Fruit fly (Drosophila melanogaster) whole organism, prepupa: Measurements from ENCODE around the gene CG7320.

Experiments used
- Blimp-1 ChIP-seq: fragments of 200-800 bp; sonication (Bioruptor generic); optimal IDR thresholded peaks from 3 replicates; lab custom pipeline; 2017; ENCODE audit warnings: missing biosample characterization, missing genetic modification characterization, mild to moderate bottlenecking, moderate library complexity, missing genetic modification reagents
- CG10631 ChIP-seq: fragments of 200-800 bp; sonication (Bioruptor generic); optimal IDR thresholded peaks from 2 replicates; lab custom pipeline; 2016; ENCODE audit warnings: missing biosample characterization, missing genetic modification characterization
- CG10669 ChIP-seq: fragments of 200-800 bp; sonication (Bioruptor generic); optimal IDR thresholded peaks from 3 replicates; lab custom pipeline; 2018; ENCODE audit warnings: missing biosample characterization, mild to moderate bottlenecking, missing genetic modification characterization, moderate library complexity
- CG11294 ChIP-seq: fragments of 200-800 bp; sonication (Bioruptor generic); IDR thresholded peaks from 2 replicates; pipeline ENCODE4 v1.3.6; 2022; ENCODE audit warnings: missing biosample characterization, missing genetic modification characterization
- CG11762 ChIP-seq: fragments of 200-800 bp; sonication (Bioruptor generic); optimal IDR thresholded peaks from 3 replicates; lab custom pipeline; 2016; ENCODE audit warnings: missing biosample characterization, missing genetic modification characterization; ENCODE audit not compliant: insufficient read depth
- CG11902 ChIP-seq: fragments of 200-800 bp; sonication (Bioruptor generic); optimal IDR thresholded peaks from 3 replicates; lab custom pipeline; 2016; ENCODE audit warnings: missing biosample characterization, missing genetic modification characterization
- CG15336 ChIP-seq: fragments of 200-800 bp; sonication (Bioruptor generic); IDR thresholded peaks from 2 replicates; pipeline ENCODE4 v1.3.6; 2022; ENCODE audit warnings: missing biosample characterization, missing genetic modification characterization
- CG1621 ChIP-seq: fragments of 200-800 bp; sonication (Bioruptor generic); optimal IDR thresholded peaks from 3 replicates; lab custom pipeline; 2018; ENCODE audit warnings: missing biosample characterization, mild to moderate bottlenecking, missing genetic modification characterization
- CG16779 ChIP-seq: fragments of 200-800 bp; sonication (Bioruptor generic); optimal IDR thresholded peaks from 3 replicates; lab custom pipeline; 2017; ENCODE audit warnings: missing biosample characterization, mild to moderate bottlenecking, missing genetic modification characterization
- CG3032 ChIP-seq: fragments of 200-800 bp; optimal IDR thresholded peaks from 2 replicates; lab custom pipeline; 2019; ENCODE audit warnings: missing biosample characterization, mild to moderate bottlenecking, missing genetic modification characterization, moderate library complexity
- CG31627 ChIP-seq: fragments of 200-800 bp; sonication (Bioruptor generic); optimal IDR thresholded peaks from 3 replicates; lab custom pipeline; 2016; ENCODE audit warnings: missing biosample characterization, missing genetic modification characterization
- CG32006 ChIP-seq: fragments of 200-800 bp; sonication (Bioruptor generic); optimal IDR thresholded peaks from 3 replicates; lab custom pipeline; 2017; ENCODE audit warnings: missing biosample characterization, mild to moderate bottlenecking, missing genetic modification characterization
- CG3919 ChIP-seq: fragments of 200-800 bp; sonication (Bioruptor generic); optimal IDR thresholded peaks from 3 replicates; lab custom pipeline; 2016; ENCODE audit warnings: missing biosample characterization, missing genetic modification characterization
- CG6163 ChIP-seq: fragments of 200-800 bp; sonication (Bioruptor generic); IDR thresholded peaks from 3 replicates; pipeline ENCODE4 v1.3.6; 2022; ENCODE audit warnings: missing biosample characterization, missing genetic modification characterization
- CG6276 ChIP-seq: fragments of 200-800 bp; sonication (Bioruptor generic); optimal IDR thresholded peaks from 2 replicates; lab custom pipeline; 2017; ENCODE audit warnings: missing biosample characterization, mild to moderate bottlenecking, missing genetic modification characterization
- CG6792 ChIP-seq: fragments of 200-800 bp; sonication (Bioruptor generic); optimal IDR thresholded peaks from 3 replicates; lab custom pipeline; 2016; ENCODE audit warnings: missing biosample characterization, missing genetic modification characterization
- CG6808 ChIP-seq: fragments of 200-800 bp; sonication (Bioruptor generic); optimal IDR thresholded peaks from 3 replicates; lab custom pipeline; 2017; ENCODE audit warnings: missing biosample characterization, missing genetic modification characterization, mild to moderate bottlenecking, moderate library complexity, missing genetic modification reagents
- CG6854 ChIP-seq: fragments of 200-800 bp; sonication (Bioruptor generic); optimal IDR thresholded peaks from 2 replicates; lab custom pipeline; 2017; ENCODE audit warnings: missing biosample characterization, mild to moderate bottlenecking, missing genetic modification characterization
- CG7368 ChIP-seq: fragments of 200-800 bp; sonication (Bioruptor generic); optimal IDR thresholded peaks from 3 replicates; lab custom pipeline; 2016; ENCODE audit warnings: missing biosample characterization, missing genetic modification characterization
- CG8319 ChIP-seq: fragments of 200-800 bp; sonication (Bioruptor generic); optimal IDR thresholded peaks from 3 replicates; lab custom pipeline; 2016; ENCODE audit warnings: missing biosample characterization, missing genetic modification characterization
- CG8632 ChIP-seq: fragments of 200-800 bp; sonication (Bioruptor generic); optimal IDR thresholded peaks from 3 replicates; lab custom pipeline; 2016; ENCODE audit warnings: missing biosample characterization, missing genetic modification characterization
- CG9139 ChIP-seq: fragments of 200-800 bp; sonication (Bioruptor generic); optimal IDR thresholded peaks from 3 replicates; lab custom pipeline; 2017; ENCODE audit warnings: missing biosample characterization, mild to moderate bottlenecking, missing genetic modification characterization
- Eip75B ChIP-seq: fragments of 200-800 bp; sonication (Bioruptor generic); optimal IDR thresholded peaks from 3 replicates; lab custom pipeline; 2016; ENCODE audit warnings: missing biosample characterization, missing genetic modification characterization
- Eip93F ChIP-seq: fragments of 200-800 bp; sonication (Bioruptor generic); optimal IDR thresholded peaks from 2 replicates; lab custom pipeline; 2016; ENCODE audit warnings: missing biosample characterization, mild to moderate bottlenecking, missing genetic modification characterization
- Ets21C ChIP-seq: fragments of 200-800 bp; sonication (Bioruptor generic); optimal IDR thresholded peaks from 3 replicates; lab custom pipeline; 2016; ENCODE audit warnings: missing biosample characterization, missing genetic modification characterization
- Ets96B ChIP-seq: fragments of 200-800 bp; optimal IDR thresholded peaks from 2 replicates; lab custom pipeline; 2019; ENCODE audit warnings: missing biosample characterization, mild to moderate bottlenecking, missing genetic modification characterization, moderate library complexity
- Gug ChIP-seq: fragments of 200-800 bp; sonication (Bioruptor generic); IDR thresholded peaks from 2 replicates; pipeline ENCODE4 v1.3.6; 2022; ENCODE audit warnings: missing biosample characterization, missing genetic modification characterization
- Hr38 ChIP-seq: sonication (Bioruptor generic); optimal IDR thresholded peaks from 2 replicates; lab custom pipeline; 2016; ENCODE audit warnings: missing biosample characterization, missing genetic modification characterization
- Hr39 ChIP-seq: fragments of 200-800 bp; sonication (Bioruptor generic); optimal IDR thresholded peaks from 2 replicates; lab custom pipeline; 2016; ENCODE audit warnings: missing biosample characterization, missing genetic modification characterization
- Hr4 ChIP-seq: fragments of 200-800 bp; sonication (Bioruptor generic); optimal IDR thresholded peaks from 3 replicates; lab custom pipeline; 2016; ENCODE audit warnings: missing biosample characterization, missing genetic modification characterization
- Lpt ChIP-seq: fragments of 200-800 bp; sonication (Bioruptor generic); optimal IDR thresholded peaks from 3 replicates; lab custom pipeline; 2016; ENCODE audit warnings: missing biosample characterization, missing genetic modification characterization
- Met ChIP-seq: fragments of 200-800 bp; sonication (Bioruptor generic); optimal IDR thresholded peaks from 3 replicates; lab custom pipeline; 2016; ENCODE audit warnings: missing biosample characterization, missing genetic modification characterization
- Smox ChIP-seq: fragments of 200-800 bp; sonication (Bioruptor generic); optimal IDR thresholded peaks from 3 replicates; lab custom pipeline; 2016; ENCODE audit warnings: missing biosample characterization, missing genetic modification characterization
- Sox102F ChIP-seq: fragments of 200-800 bp; sonication (Bioruptor generic); optimal IDR thresholded peaks from 2 replicates; lab custom pipeline; 2016; ENCODE audit warnings: missing biosample characterization, mild to moderate bottlenecking, missing genetic modification characterization
- Sox14 ChIP-seq: fragments of 200-800 bp; sonication (Bioruptor generic); optimal IDR thresholded peaks from 3 replicates; lab custom pipeline; 2016; ENCODE audit warnings: missing biosample characterization, missing genetic modification characterization
- achi ChIP-seq: fragments of 200-800 bp; sonication (Bioruptor generic); optimal IDR thresholded peaks from 3 replicates; lab custom pipeline; 2016; ENCODE audit warnings: missing biosample characterization, missing genetic modification characterization
- cyc ChIP-seq: fragments of 200-800 bp; sonication (Bioruptor generic); optimal IDR thresholded peaks from 3 replicates; lab custom pipeline; 2016; ENCODE audit warnings: missing biosample characterization, missing genetic modification characterization
- eg ChIP-seq: fragments of 200-800 bp; sonication (Bioruptor generic); IDR thresholded peaks from 3 replicates; pipeline ENCODE4 v1.3.6; 2022; ENCODE audit warnings: missing biosample characterization, missing genetic modification characterization
- fd59A ChIP-seq: fragments of 200-800 bp; sonication (Bioruptor generic); optimal IDR thresholded peaks from 2 replicates; lab custom pipeline; 2017; ENCODE audit warnings: missing biosample characterization, mild to moderate bottlenecking, missing genetic modification characterization, missing genetic modification reagents
- fkh ChIP-seq: fragments of 200-800 bp; sonication (Bioruptor generic); optimal IDR thresholded peaks from 3 replicates; lab custom pipeline; 2017; ENCODE audit warnings: missing biosample characterization, mild to moderate bottlenecking, missing genetic modification characterization, moderate library complexity
- lz ChIP-seq: fragments of 200-800 bp; sonication (Bioruptor generic); optimal IDR thresholded peaks from 3 replicates; lab custom pipeline; 2016; ENCODE audit warnings: missing biosample characterization, missing genetic modification characterization
- net ChIP-seq: fragments of 200-800 bp; sonication (Bioruptor generic); optimal IDR thresholded peaks from 3 replicates; lab custom pipeline; 2016; ENCODE audit warnings: missing biosample characterization, missing genetic modification characterization
- pdm3 ChIP-seq: fragments of 200-800 bp; sonication (Bioruptor generic); optimal IDR thresholded peaks from 3 replicates; lab custom pipeline; 2016; ENCODE audit warnings: missing biosample characterization, missing genetic modification characterization
- salr ChIP-seq, 2 experiments: fragments of 200-800 bp; sonication (Bioruptor generic); optimal IDR thresholded peaks; 3 replicates each; lab custom pipeline; 2016 to 2018; ENCODE audit warnings: missing biosample characterization in 2 of 2, missing genetic modification characterization in 2 of 2, mild to moderate bottlenecking in 1 of 2
- spab ChIP-seq: fragments of 200-800 bp; sonication (Bioruptor generic); optimal IDR thresholded peaks from 2 replicates; lab custom pipeline; 2017; ENCODE audit warnings: missing biosample characterization, mild to moderate bottlenecking, missing genetic modification characterization, missing genetic modification reagents
- ss ChIP-seq, 2 experiments: fragments of 200-800 bp; sonication (Bioruptor generic); optimal IDR thresholded peaks; 2 replicates in 1 of 2; 3 replicates in 1 of 2; lab custom pipeline; 2017 to 2018; ENCODE audit warnings: mild to moderate bottlenecking in 2 of 2, missing biosample characterization in 2 of 2, missing genetic modification characterization in 2 of 2, moderate library complexity in 1 of 2
- svp ChIP-seq: fragments of 200-800 bp; sonication (Bioruptor generic); peaks from one replicate; lab custom pipeline; 2016; ENCODE audit warnings: missing biosample characterization, missing genetic modification characterization
- topi ChIP-seq: fragments of 200-800 bp; sonication (Bioruptor generic); optimal IDR thresholded peaks from 3 replicates; lab custom pipeline; 2016; ENCODE audit warnings: missing biosample characterization, missing genetic modification characterization

Gene CG7320

DNA sequence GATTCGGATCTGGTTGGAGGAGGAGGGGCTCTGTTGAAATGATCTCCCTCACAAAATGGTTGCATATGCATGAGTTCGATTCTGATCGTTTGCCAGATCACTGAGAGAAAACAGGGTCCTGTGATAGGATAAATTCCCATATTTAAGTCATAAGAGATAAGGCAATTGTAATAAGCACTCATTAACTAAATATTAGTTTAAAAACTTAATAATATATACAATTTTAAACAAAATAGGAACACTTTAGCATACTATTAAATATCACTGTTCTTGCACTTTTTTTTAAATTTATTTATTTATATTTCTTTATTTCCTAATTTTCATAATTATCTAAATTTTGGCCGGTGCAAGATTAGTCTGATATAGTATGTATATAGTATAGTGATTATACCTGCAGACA is 18.1 kb downstream of the CG7320 start (continued):
- TF ChIP-seq cyc (GFP tag; lab: Kevin White, UChicago) (no peak), spab (GFP tag; lab: Kevin White, UChicago) (peak; percentile 21), Sox14 (GFP tag; lab: Kevin White, UChicago) (no peak), lz (GFP tag; lab: Kevin White, UChicago) (no peak), CG10669 (GFP tag; lab: Kevin White, UChicago) (no peak), CG7368 (GFP tag; lab: Kevin White, UChicago) (no peak), net (GFP tag; lab: Kevin White, UChicago) (no peak), CG6854 (GFP tag; lab: Kevin White, UChicago) (no peak), CG3032 (tag; lab: Kevin White, UChicago) (peak; percentile 19), Met (no peak), Hr39 (GFP tag; lab: Kevin White, UChicago) (no peak), salr (GFP tag; optimal IDR thresholded peaks at IDR 0.05; lab: Kevin White, UChicago) (no peak), Gug (GFP tag; lab: Robert Waterston, UW) (no peak), Lpt (no peak), CG6792 (no peak), Blimp-1 (no peak), eg (GFP tag; lab: Robert Waterston, UW) (no peak), Sox102F (GFP tag; lab: Kevin White, UChicago) (no peak), CG6276 (GFP tag; lab: Kevin White, UChicago) (no peak), Smox (GFP tag; lab: Kevin White, UChicago) (no peak), topi (GFP tag; lab: Kevin White, UChicago) (no peak), CG9139 (GFP tag; lab: Kevin White, UChicago) (no peak), CG11294 (no peak), CG31627 (no peak), Ets21C (GFP tag; lab: Kevin White, UChicago) (no peak), CG32006 (GFP tag; lab: Kevin White, UChicago) (no peak), pdm3 (GFP tag; lab: Kevin White, UChicago) (no peak), Eip75B (GFP tag; lab: Kevin White, UChicago) (no peak), Hr38 (GFP tag; lab: Kevin White, UChicago) (no peak)

DNA sequence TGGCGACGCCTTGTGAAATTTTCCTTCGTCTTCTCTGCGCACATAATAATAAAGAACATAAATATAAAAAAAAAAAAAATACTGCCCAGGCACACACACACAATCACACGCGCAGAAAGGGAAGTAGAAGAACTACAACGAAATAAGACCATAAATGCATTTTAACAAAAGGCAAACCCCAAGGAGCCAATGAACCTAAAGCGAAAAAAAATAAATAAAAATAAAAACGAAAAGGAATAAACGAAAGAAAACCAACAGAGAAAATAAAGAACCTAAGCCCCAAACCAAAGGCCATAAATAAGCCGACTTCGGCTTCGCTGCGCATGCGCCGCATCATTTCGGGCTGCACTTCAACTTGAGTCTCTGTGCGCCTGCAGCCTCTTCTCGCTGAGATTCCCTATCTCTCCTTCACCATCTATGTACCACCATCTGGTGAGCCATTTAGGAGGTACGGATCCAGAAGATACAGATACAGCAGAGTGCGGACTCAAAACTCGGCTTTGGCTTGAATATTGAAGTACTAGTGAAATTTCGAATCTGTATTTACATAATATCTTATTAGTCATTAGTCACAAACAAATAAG is 20.1 kb downstream of the CG7320 start:
- 0 out of 3 replicates have a peak, but pooled peaks have one; percentile 9 for TF ChIP-seq eg (GFP tag; lab: Robert Waterston, UW)
- no peak for TF ChIP-seq pdm3 (GFP tag; lab: Kevin White, UChicago)
- no peak for TF ChIP-seq CG10669 (GFP tag; lab: Kevin White, UChicago)
- TF ChIP-seq CG32006 (GFP tag; lab: Kevin White, UChicago), result no peak
- no peak for TF ChIP-seq Hr4
- no peak for TF ChIP-seq CG15336
- TF ChIP-seq Eip75B (GFP tag; lab: Kevin White, UChicago), result peak; percentile 6
- no peak for TF ChIP-seq achi (GFP tag; lab: Kevin White, UChicago)
- no peak for TF ChIP-seq CG8632 (GFP tag; lab: Kevin White, UChicago)
- peak; percentile 19 for TF ChIP-seq CG3919 (GFP tag; lab: Kevin White, UChicago)
- TF ChIP-seq fd59A (GFP tag; lab: Kevin White, UChicago), result no peak
- peak; percentile 77 for TF ChIP-seq CG6808 (GFP tag; lab: Kevin White, UChicago)
- TF ChIP-seq CG11902 (GFP tag; lab: Kevin White, UChicago), result no peak
- TF ChIP-seq CG1621 (tag; lab: Kevin White, UChicago), result peak; percentile 31
- TF ChIP-seq Hr39 (GFP tag; lab: Kevin White, UChicago), result no peak
- peak; percentile 38 for TF ChIP-seq CG3032 (tag; lab: Kevin White, UChicago)
- no peak for TF ChIP-seq CG8319 (GFP tag; lab: Kevin White, UChicago)
- peak; percentile 46 for TF ChIP-seq Ets96B (tag; lab: Kevin White, UChicago)
- no peak for TF ChIP-seq salr (GFP tag; optimal IDR thresholded peaks at IDR 0.05; lab: Kevin White, UChicago)
- peak; percentile 57 for TF ChIP-seq Sox102F (GFP tag; lab: Kevin White, UChicago)
- TF ChIP-seq CG6163 (GFP tag; lab: Robert Waterston, UW), result peak; percentile 56; the same call in 2 of the 3 replicates
- TF ChIP-seq svp, result peak; percentile 52
- peak; percentile 58 for TF ChIP-seq spab (GFP tag; lab: Kevin White, UChicago)
- TF ChIP-seq Gug (GFP tag; lab: Robert Waterston, UW), result no peak
- no peak for TF ChIP-seq Ets21C (GFP tag; lab: Kevin White, UChicago)
- no peak for TF ChIP-seq lz (GFP tag; lab: Kevin White, UChicago)
- TF ChIP-seq fkh (GFP tag; lab: Kevin White, UChicago), result peak; percentile 35
- no peak for TF ChIP-seq Lpt
- TF ChIP-seq ss (GFP tag; optimal IDR thresholded peaks at IDR 0.05; lab: Kevin White, UChicago), result peak; percentile 80 to 90
- peak; percentile 59 for TF ChIP-seq Eip93F (GFP tag; lab: Kevin White, UChicago)
- no peak for TF ChIP-seq CG10631 (GFP tag; lab: Kevin White, UChicago)
- no peak for TF ChIP-seq CG11762 (GFP tag; lab: Kevin White, UChicago)
- peak; percentile 71 for TF ChIP-seq CG16779 (tag; lab: Kevin White, UChicago)
- TF ChIP-seq cyc (GFP tag; lab: Kevin White, UChicago), result no peak
- no peak for TF ChIP-seq CG31627
